Fruit fly (Drosophila melanogaster) whole organism, embryonic: ENCODE measurements around the gene robl62A.
A peak's percentile ranks its signal among the peaks of the same experiment; 100 is the strongest.

Experiments
- CG1832 ChIP-seq: fragments of 200-800 bp; sonication (Bioruptor generic); optimal IDR thresholded peaks from 2 replicates; lab custom pipeline; 2017; ENCODE audit warnings: missing biosample characterization, mild to moderate bottlenecking, missing genetic modification characterization, inconsistent platforms
- CG18476 ChIP-seq: fragments of 200-800 bp; sonication (Bioruptor generic); optimal IDR thresholded peaks from 2 replicates; lab custom pipeline; 2016; ENCODE audit warnings: missing biosample characterization, mild to moderate bottlenecking, missing genetic modification characterization
- CG7839 ChIP-seq: fragments of 200-800 bp; sonication (Bioruptor generic); optimal IDR thresholded peaks from 3 replicates; lab custom pipeline; 2018; ENCODE audit warnings: missing biosample characterization, mild to moderate bottlenecking, missing genetic modification characterization, moderate library complexity
- NFAT ChIP-seq: fragments of 200-800 bp; sonication (Bioruptor generic); IDR thresholded peaks from 2 replicates; pipeline ENCODE4 v1.3.6; 2022; ENCODE audit warnings: missing biosample characterization, missing genetic modification characterization
- dysf ChIP-seq: fragments of 200-800 bp; sonication (Bioruptor generic); IDR thresholded peaks from 3 replicates; pipeline ENCODE4 v1.3.6; 2022; ENCODE audit warnings: missing biosample characterization, missing genetic modification characterization
- lola ChIP-seq, 3 experiments: fragments of >200 bp in 2 of 3; fragments of 200-800 bp in 1 of 3; sonication (Bioruptor generic) in 1 of 3; optimal IDR thresholded peaks; 2 replicates each; lab custom pipeline; 2017 to 2019; ENCODE audit warnings: missing biosample characterization in 3 of 3, missing genetic modification characterization in 3 of 3, mild to moderate bottlenecking in 1 of 3, moderate library complexity in 1 of 3

DNA sequence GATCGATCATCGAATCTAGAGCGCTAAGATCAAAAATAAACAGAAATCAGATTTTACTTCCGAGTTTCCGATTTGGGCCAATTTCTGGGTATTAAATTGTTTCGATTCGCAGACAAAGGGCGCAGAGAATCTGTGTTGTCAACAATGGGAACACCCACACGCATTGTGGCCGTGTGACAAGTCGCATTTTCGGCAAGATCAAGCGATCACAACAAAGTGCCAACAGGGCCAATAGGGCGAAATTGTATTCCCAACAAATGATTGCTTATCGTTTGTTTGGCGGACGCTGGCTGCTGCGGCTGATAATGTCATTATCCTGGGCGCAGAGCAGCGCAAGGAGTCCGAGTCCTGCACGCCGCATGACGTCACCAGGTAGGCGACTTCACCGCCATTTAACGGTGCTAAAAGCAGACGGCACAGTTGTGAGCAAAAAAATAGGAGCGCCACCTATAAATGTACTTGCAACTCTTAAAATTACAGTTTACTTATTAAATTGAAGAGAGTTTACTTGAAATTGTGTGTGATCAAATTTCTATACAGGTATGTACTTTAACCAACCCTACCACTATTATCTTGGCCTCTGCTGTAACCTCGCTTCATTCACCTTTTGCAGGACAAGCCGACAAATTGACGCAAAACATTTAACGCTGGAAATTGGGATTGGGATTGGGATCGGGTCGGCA, 1.7 kb downstream of the robl62A start:
- TF ChIP-seq NFAT (GFP tag; lab: Robert Waterston, UW), result no peak
- TF ChIP-seq dysf (GFP tag; lab: Robert Waterston, UW), result peak; percentile 60; the same call in 1 of the 3 replicates
- TF ChIP-seq CG1832 (GFP tag; lab: Kevin White, UChicago), result no peak
- TF ChIP-seq CG18476 (GFP tag; lab: Kevin White, UChicago), result peak; percentile 35
- TF ChIP-seq CG7839, result peak; percentile 63
- TF ChIP-seq lola (GFP tag; optimal IDR thresholded peaks at IDR 0.05; lab: Kevin White, UChicago), result peak in 1 of 3 experiments; percentile 86
